Fruit fly (Drosophila melanogaster) whole organism, wandering third instar larva: ENCODE results near the gene CG13847.

ENCODE experiments used
- Abd-B ChIP-seq: fragments of >200 bp; optimal IDR thresholded peaks from 2 replicates; lab custom pipeline; 2017; ENCODE audit warnings: missing biosample characterization, missing genetic modification characterization
- CG32264 ChIP-seq: fragments of 200-800 bp; sonication (Bioruptor generic); optimal IDR thresholded peaks from 2 replicates; lab custom pipeline; 2016; ENCODE audit warnings: missing biosample characterization, missing genetic modification characterization
- CG9705 ChIP-seq: fragments of 200-800 bp; sonication (Bioruptor generic); optimal IDR thresholded peaks from 2 replicates; lab custom pipeline; 2018; ENCODE audit warnings: missing biosample characterization, mild to moderate bottlenecking, missing genetic modification characterization
- CrebA ChIP-seq: fragments of 200-800 bp; sonication (Bioruptor generic); optimal IDR thresholded peaks from 2 replicates; lab custom pipeline; 2016; ENCODE audit warnings: missing biosample characterization, mild to moderate bottlenecking, missing genetic modification characterization, borderline replicate concordance
- Dfd ChIP-seq: fragments of >200 bp; optimal IDR thresholded peaks from 2 replicates; lab custom pipeline; 2017; ENCODE audit warnings: missing biosample characterization, missing genetic modification characterization
- Dif ChIP-seq: fragments of 200-275, 200-300 bp; sonication (Bioruptor generic); optimal IDR thresholded peaks from 2 replicates; lab custom pipeline; 2018; ENCODE audit warnings: missing biosample characterization, missing genetic modification characterization; ENCODE audit not compliant: partially characterized antibody
- GATAd ChIP-seq: sonication (Bioruptor generic); optimal IDR thresholded peaks from 2 replicates; lab custom pipeline; 2016; ENCODE audit warnings: missing biosample characterization, missing genetic modification characterization
- HLH106 ChIP-seq: fragments of 200-800 bp; optimal IDR thresholded peaks from 3 replicates; lab custom pipeline; 2019; ENCODE audit warnings: missing biosample characterization, mild to moderate bottlenecking, missing genetic modification characterization, moderate library complexity
- Hnf4 ChIP-seq: fragments of 200-800 bp; sonication (Bioruptor generic); optimal IDR thresholded peaks from 2 replicates; lab custom pipeline; 2016; ENCODE audit warnings: missing biosample characterization, mild to moderate bottlenecking, missing genetic modification characterization
- Hr78 ChIP-seq: fragments of >200 bp; optimal IDR thresholded peaks from 2 replicates; lab custom pipeline; 2017; ENCODE audit warnings: missing biosample characterization, missing genetic modification characterization
- Hr83 ChIP-seq: fragments of 200-300 bp; sonication (Bioruptor generic); optimal IDR thresholded peaks from 2 replicates; lab custom pipeline; 2016; ENCODE audit warnings: missing biosample characterization, mild to moderate bottlenecking, missing genetic modification characterization, moderate library complexity; ENCODE audit not compliant: poor library complexity, severe bottlenecking
- Jra ChIP-seq: sonication (Bioruptor generic); optimal IDR thresholded peaks from 2 replicates; lab custom pipeline; 2016; ENCODE audit warnings: missing biosample characterization, missing genetic modification characterization
- Mio ChIP-seq: sonication (Bioruptor generic); optimal IDR thresholded peaks from 2 replicates; lab custom pipeline; 2016; ENCODE audit warnings: missing biosample characterization, missing genetic modification characterization
- Myc ChIP-seq: fragments of >200 bp; optimal IDR thresholded peaks from 2 replicates; lab custom pipeline; 2017
- N ChIP-seq: fragments of >200 bp; optimal IDR thresholded peaks from 2 replicates; lab custom pipeline; 2018; ENCODE audit warnings: missing biosample characterization, missing external identifiers, missing genetic modification characterization
- OdsH ChIP-seq: fragments of 200-800 bp; sonication (Bioruptor generic); optimal IDR thresholded peaks from 2 replicates; lab custom pipeline; 2016; ENCODE audit warnings: missing biosample characterization, mild to moderate bottlenecking, missing genetic modification characterization
- Rel ChIP-seq, 2 experiments: fragments of 200-800 bp; sonication (Bioruptor generic) in 1 of 2; optimal IDR thresholded peaks; 2 replicates in 1 of 2; 3 replicates in 1 of 2; lab custom pipeline; 2016 to 2019; ENCODE audit warnings: mild to moderate bottlenecking in 2 of 2, missing biosample characterization in 2 of 2, missing genetic modification characterization in 2 of 2, moderate library complexity in 1 of 2
- Sp1 ChIP-seq: fragments of 200-800 bp; sonication (Bioruptor generic); optimal IDR thresholded peaks from 3 replicates; lab custom pipeline; 2019; ENCODE audit warnings: missing biosample characterization, mild to moderate bottlenecking, missing genetic modification characterization, moderate library complexity
- Vsx2 ChIP-seq: fragments of 200-300, 225-300 bp; sonication (Bioruptor generic); optimal IDR thresholded peaks from 2 replicates; lab custom pipeline; 2018; ENCODE audit warnings: missing biosample characterization, missing genetic modification characterization; ENCODE audit not compliant: partially characterized antibody
- br ChIP-seq: fragments of 200-800 bp; sonication (Bioruptor generic); optimal IDR thresholded peaks from 2 replicates; lab custom pipeline; 2016; ENCODE audit warnings: missing biosample characterization, missing genetic modification characterization
- brk ChIP-seq: fragments of 200-800 bp; sonication (Bioruptor generic); optimal IDR thresholded peaks from 2 replicates; lab custom pipeline; 2016; ENCODE audit warnings: missing biosample characterization, mild to moderate bottlenecking, missing genetic modification characterization
- dl ChIP-seq, 2 experiments: fragments of 175-275, 200-275 bp in 1 of 2; fragments of 200-275 bp in 1 of 2; sonication (Bioruptor generic); optimal IDR thresholded peaks; lab custom pipeline; 2018; ENCODE audit warnings: mild to moderate bottlenecking in 2 of 2, missing biosample characterization in 2 of 2, missing genetic modification characterization in 2 of 2, moderate library complexity in 2 of 2; ENCODE audit not compliant: partially characterized antibody in 2 of 2, insufficient read depth in 1 of 2
- dmrt93B ChIP-seq: fragments of 200-800 bp; sonication (Bioruptor generic); optimal IDR thresholded peaks from 2 replicates; lab custom pipeline; 2018; ENCODE audit warnings: missing biosample characterization, mild to moderate bottlenecking, missing genetic modification characterization
- dsf ChIP-seq: sonication (Bioruptor generic); optimal IDR thresholded peaks from 2 replicates; lab custom pipeline; 2016; ENCODE audit warnings: missing biosample characterization, missing genetic modification characterization, borderline replicate concordance
- ey ChIP-seq: fragments of 200-800 bp; sonication (Bioruptor generic); optimal IDR thresholded peaks from 2 replicates; lab custom pipeline; 2016; ENCODE audit warnings: missing biosample characterization, missing genetic modification characterization
- foxo ChIP-seq, 2 experiments: fragments of 200-800 bp; sonication (Bioruptor generic); optimal IDR thresholded peaks; 2 replicates in 1 of 2; 3 replicates in 1 of 2; lab custom pipeline; 2016 to 2017; ENCODE audit warnings: missing biosample characterization in 2 of 2, missing genetic modification characterization in 2 of 2
- fru ChIP-seq: fragments of 200-800 bp; sonication (Bioruptor generic); optimal IDR thresholded peaks from 3 replicates; lab custom pipeline; 2016; ENCODE audit warnings: missing biosample characterization, mild to moderate bottlenecking, missing genetic modification characterization
- h ChIP-seq: fragments of 200-800 bp; sonication (Bioruptor generic); optimal IDR thresholded peaks from 3 replicates; lab custom pipeline; 2016; ENCODE audit warnings: missing biosample characterization, mild to moderate bottlenecking, missing genetic modification characterization
- jim ChIP-seq: fragments of 175-275, 200-325 bp; sonication (Bioruptor generic); optimal IDR thresholded peaks from 2 replicates; lab custom pipeline; 2016; ENCODE audit warnings: missing biosample characterization, mild to moderate bottlenecking, missing genetic modification characterization
- lola ChIP-seq: fragments of >200 bp; optimal IDR thresholded peaks from 2 replicates; lab custom pipeline; 2017; ENCODE audit warnings: missing biosample characterization, missing genetic modification characterization
- pan ChIP-seq: fragments of >200 bp; optimal IDR thresholded peaks from 2 replicates; lab custom pipeline; 2017
- psq ChIP-seq: fragments of 200-800 bp; sonication (Bioruptor generic); optimal IDR thresholded peaks from 3 replicates; lab custom pipeline; 2017; ENCODE audit warnings: missing biosample characterization, mild to moderate bottlenecking, missing genetic modification characterization, moderate library complexity
- rgr ChIP-seq: fragments of 200-800 bp; sonication (Bioruptor generic); optimal IDR thresholded peaks from 3 replicates; lab custom pipeline; 2016; ENCODE audit warnings: missing biosample characterization, mild to moderate bottlenecking, missing genetic modification characterization
- sage ChIP-seq: fragments of 200-800 bp; sonication (Bioruptor generic); optimal IDR thresholded peaks from 2 replicates; lab custom pipeline; 2016; ENCODE audit warnings: missing biosample characterization, mild to moderate bottlenecking, missing genetic modification characterization
- sv ChIP-seq: fragments of 200-800 bp; sonication (Bioruptor generic); optimal IDR thresholded peaks from 3 replicates; lab custom pipeline; 2016; ENCODE audit warnings: missing biosample characterization, missing genetic modification characterization
- tai ChIP-seq: sonication (Bioruptor generic); optimal IDR thresholded peaks from 2 replicates; lab custom pipeline; 2016; ENCODE audit warnings: missing biosample characterization, missing genetic modification characterization
- usp ChIP-seq: fragments of >200 bp; optimal IDR thresholded peaks from 2 replicates; lab custom pipeline; 2017; ENCODE audit warnings: missing biosample characterization, missing genetic modification characterization
- woc ChIP-seq: sonication (Bioruptor generic); optimal IDR thresholded peaks from 2 replicates; lab custom pipeline; 2016; ENCODE audit warnings: missing biosample characterization, mild to moderate bottlenecking, missing genetic modification characterization

CG13847 gene

dm6 chr3R:22423996-22424395 is 12.0 kb downstream of the CG13847 start (continued):
- peak; percentile 41 for TF ChIP-seq sage (GFP tag; lab: Kevin White, UChicago)
- no peak for TF ChIP-seq N (GFP tag; lab: Kevin White, UChicago)
- TF ChIP-seq Hr83 = no peak
- TF ChIP-seq OdsH (GFP tag; lab: Kevin White, UChicago) = peak; percentile 61
- no peak for TF ChIP-seq Dif
- peak; percentile 58 for TF ChIP-seq rgr (GFP tag; lab: Kevin White, UChicago)
- TF ChIP-seq pan (lab: Kevin White, UChicago) = no peak

dm6 chr3R:22421618-22422017 is 14.3 kb downstream of the CG13847 start:
- TF ChIP-seq sv (GFP tag; lab: Kevin White, UChicago) = peak; percentile 29
- peak; percentile 70 for TF ChIP-seq psq
- no peak for TF ChIP-seq dsf (GFP tag; lab: Kevin White, UChicago)
- TF ChIP-seq dl (GFP tag; optimal IDR thresholded peaks at IDR 0.05; lab: Kevin White, UChicago; ENCODE audit: insufficient read depth in 1 of 2, partially characterized antibody in 2 of 2) = no peak
- TF ChIP-seq Vsx2 = no peak
- TF ChIP-seq h = peak; percentile 85
- peak; percentile 67 for TF ChIP-seq woc (GFP tag; lab: Kevin White, UChicago)
- no peak for TF ChIP-seq jim (GFP tag; lab: Kevin White, UChicago)
- TF ChIP-seq CG32264 (GFP tag; lab: Kevin White, UChicago) = peak; percentile 81
- no peak for TF ChIP-seq Myc (lab: Kevin White, UChicago)
- no peak for TF ChIP-seq pan (lab: Kevin White, UChicago)
- no peak for TF ChIP-seq Hnf4 (GFP tag; lab: Kevin White, UChicago)
- TF ChIP-seq ey (GFP tag; lab: Kevin White, UChicago) = peak; percentile 82
- TF ChIP-seq HLH106 = peak; percentile 84
- TF ChIP-seq br (GFP tag; lab: Kevin White, UChicago) = peak; percentile 76
- TF ChIP-seq CG9705 (GFP tag; lab: Kevin White, UChicago) = peak; percentile 10
- TF ChIP-seq rgr (GFP tag; lab: Kevin White, UChicago) = peak; percentile 83
- no peak for TF ChIP-seq Hr78 (GFP tag; lab: Kevin White, UChicago)
- no peak for TF ChIP-seq N (GFP tag; lab: Kevin White, UChicago)
- TF ChIP-seq dmrt93B (GFP tag; lab: Kevin White, UChicago) = no peak
- TF ChIP-seq Sp1 = peak; percentile 70
- no peak for TF ChIP-seq Dfd (GFP tag; lab: Kevin White, UChicago)
- no peak for TF ChIP-seq GATAd (GFP tag; lab: Kevin White, UChicago)
- peak; percentile 85 for TF ChIP-seq fru (GFP tag; lab: Kevin White, UChicago)
- TF ChIP-seq brk = no peak
- TF ChIP-seq foxo (GFP tag; optimal IDR thresholded peaks at IDR 0.05; lab: Kevin White, UChicago) = peak; percentile 44 to 86
- no peak for TF ChIP-seq lola (GFP tag; lab: Kevin White, UChicago)
- TF ChIP-seq Jra = no peak
- TF ChIP-seq CrebA (GFP tag; lab: Kevin White, UChicago) = no peak
- TF ChIP-seq Abd-B (GFP tag; lab: Kevin White, UChicago) = no peak
- TF ChIP-seq usp (GFP tag; lab: Kevin White, UChicago) = no peak
- no peak for TF ChIP-seq Dif
- no peak for TF ChIP-seq Mio (GFP tag; lab: Kevin White, UChicago)
- peak; percentile 44 for TF ChIP-seq Hr83
- TF ChIP-seq sage (GFP tag; lab: Kevin White, UChicago) = peak; percentile 35
- no peak for TF ChIP-seq tai
- no peak for TF ChIP-seq Rel (GFP tag; optimal IDR thresholded peaks at IDR 0.05; lab: Kevin White, UChicago)
- peak; percentile 47 for TF ChIP-seq Rel (tag; optimal IDR thresholded peaks at IDR 0.05; lab: Kevin White, UChicago)
- TF ChIP-seq OdsH (GFP tag; lab: Kevin White, UChicago) = peak; percentile 79

- no peak for TF ChIP-seq N (GFP tag; lab: Kevin White, UChicago)
- peak; percentile 51 for TF ChIP-seq h
- no peak for TF ChIP-seq CG9705 (GFP tag; lab: Kevin White, UChicago)
- no peak for TF ChIP-seq Rel (GFP tag; optimal IDR thresholded peaks at IDR 0.05; lab: Kevin White, UChicago)
- peak; percentile 42 for TF ChIP-seq Rel (tag; optimal IDR thresholded peaks at IDR 0.05; lab: Kevin White, UChicago)
- TF ChIP-seq Sp1 = peak; percentile 7
- TF ChIP-seq Myc (lab: Kevin White, UChicago) = peak; percentile 79
- TF ChIP-seq rgr (GFP tag; lab: Kevin White, UChicago) = peak; percentile 55
- peak; percentile 22 for TF ChIP-seq br (GFP tag; lab: Kevin White, UChicago)
- peak; percentile 31 for TF ChIP-seq sage (GFP tag; lab: Kevin White, UChicago)
- peak; percentile 55 for TF ChIP-seq Vsx2
- TF ChIP-seq OdsH (GFP tag; lab: Kevin White, UChicago) = no peak
- TF ChIP-seq Hnf4 (GFP tag; lab: Kevin White, UChicago) = no peak
- peak; percentile 15 for TF ChIP-seq Dif
These were observed 15.0 kb downstream of the CG13847 start, which contains the start of the genes Nop56 and mats for dm6 chr3R:22420911-22421310. Gene Nop56, minus strand, starts transcription at chr3R:22421068. Gene mats, plus strand, starts transcription at chr3R:22421161.
